Worm (Caenorhabditis elegans) whole organism, early embryonic: ENCODE results near the gene fbxc-32.

ENCODE experiments used
- aly-1 ChIP-seq: sonication (generic microtip); optimal IDR thresholded peaks from 2 replicates; lab custom pipeline; 2016; ENCODE audit warnings: missing genetic modification characterization, missing compliant biosample characterization
- ama-1 ChIP-seq: fragments of 150-350 bp; optimal IDR thresholded peaks from 2 replicates; lab custom pipeline; 2014
- sea-1 ChIP-seq: fragments of 200-800 bp; sonication (Bioruptor generic); conservative IDR thresholded peaks from 2 replicates; pipeline ENCODE4 v1.3.6; 2022; ENCODE audit warnings: missing genetic modification characterization, missing compliant biosample characterization
- tra-4 ChIP-seq: sonication (generic microtip); optimal IDR thresholded peaks from 2 replicates; lab custom pipeline; 2017; ENCODE audit warnings: missing genetic modification characterization, missing compliant biosample characterization

DNA sequence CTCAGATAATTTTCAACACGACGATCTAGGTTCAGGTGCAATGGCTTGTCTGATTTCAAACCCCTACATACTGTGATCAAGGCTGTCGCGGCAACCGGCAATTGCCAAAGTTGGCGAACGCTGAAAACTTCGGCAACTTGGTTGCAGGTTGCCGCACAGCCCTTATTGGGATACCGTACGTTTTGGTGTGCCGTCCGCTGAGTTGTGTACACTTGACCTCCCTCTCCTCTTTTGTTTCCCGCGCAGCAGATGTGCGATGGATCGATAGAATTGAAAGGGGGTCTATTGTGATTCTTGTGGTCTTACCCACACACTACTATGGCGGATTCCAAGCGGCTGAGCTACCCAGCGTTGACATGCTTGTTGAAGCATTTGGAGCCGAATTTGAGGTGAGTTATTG lies 12.2 kb upstream of the fbxc-32 start, which contains the start of the genes C32B5.18 and C32B5.7:
- no peak for TF ChIP-seq sea-1 (GFP tag; lab: Robert Waterston, UW)
- no peak for TF ChIP-seq ama-1 (lab: Kevin White, UChicago)
- TF ChIP-seq tra-4, result no peak
- TF ChIP-seq aly-1, result no peak
